Worm (Caenorhabditis elegans): ENCODE measurements around the gene trim-21.
A peak's percentile ranks its signal among the peaks of the same experiment; 100 is the strongest.

trim-21 gene

ce11 chrII:2330462-2330861, 17.8 kb upstream of the trim-21 start (continued):
- peak; percentile 16 for TF ChIP-seq lsl-1 (GFP tag; optimal IDR thresholded peaks at IDR 0.05)
- no peak for TF ChIP-seq lag-1 (GFP tag; IDR thresholded peaks at IDR 0.05)
- no peak for TF ChIP-seq snpc-3.4 (tag; optimal IDR thresholded peaks at IDR 0.05)
- TF ChIP-seq nfya-2 (GFP tag; IDR thresholded peaks at IDR 0.05): no peak
- no peak for TF ChIP-seq rec-8 (tag; optimal IDR thresholded peaks at IDR 0.05)
- TF ChIP-seq ceh-91 (GFP tag; IDR thresholded peaks at IDR 0.05): no peak
- no peak for TF ChIP-seq B0035.1 (tag; optimal IDR thresholded peaks at IDR 0.05)
- TF ChIP-seq tlf-1 (GFP tag; optimal IDR thresholded peaks at IDR 0.05): no peak
- no peak for TF ChIP-seq ztf-28 (GFP tag; IDR thresholded peaks at IDR 0.05)
- TF ChIP-seq F22D6.2 (tag; optimal IDR thresholded peaks at IDR 0.05): no peak
- TF ChIP-seq attf-3 (GFP tag; conservative IDR thresholded peaks at IDR 0.05): no peak
- TF ChIP-seq madf-6 (GFP tag; IDR thresholded peaks at IDR 0.05): peak; percentile 31; the same call in 1 of the 2 replicates
- no peak for TF ChIP-seq pha-4 (tag; optimal IDR thresholded peaks at IDR 0.05)
- TF ChIP-seq F39B2.1 (GFP tag; IDR thresholded peaks at IDR 0.05): no peak
- no peak for TF ChIP-seq nfya-1 (tag; optimal IDR thresholded peaks at IDR 0.05; ENCODE audit: borderline replicate concordance, insufficient read depth)
- TF ChIP-seq F37B4.10 (GFP tag; IDR thresholded peaks at IDR 0.05): no peak
- TF ChIP-seq madf-10 (tag; optimal IDR thresholded peaks at IDR 0.05): no peak
- TF ChIP-seq dox-1 (GFP tag; IDR thresholded peaks at IDR 0.05): peak; percentile 80
- no peak for TF ChIP-seq F10E7.11 (tag; optimal IDR thresholded peaks at IDR 0.05)
- 0 out of 2 replicates have a peak, but pooled peaks have one; percentile 35 for TF ChIP-seq D2030.7 (GFP tag; IDR thresholded peaks at IDR 0.05)
- peak; percentile 97 for TF ChIP-seq hsf-1 (GFP tag; IDR thresholded peaks at IDR 0.05)
- no peak for TF ChIP-seq unc-130 (GFP tag; optimal IDR thresholded peaks at IDR 0.05)
- no peak for TF ChIP-seq Y53G8AR.9 (GFP tag; conservative IDR thresholded peaks at IDR 0.05)
- no peak for TF ChIP-seq him-1 (tag; optimal IDR thresholded peaks at IDR 0.05)

- TF ChIP-seq zfh-2 (GFP tag; conservative IDR thresholded peaks at IDR 0.05): no peak
- no peak for TF ChIP-seq ceh-27 (GFP tag; optimal IDR thresholded peaks at IDR 0.05)
- no peak for TF ChIP-seq snpc-3.4 (tag; optimal IDR thresholded peaks at IDR 0.05)
These were observed 16.4 kb upstream of the trim-21 start, which contains the start of the genes ZK1240.8 and ZK1240.1 for ce11 chrII:2328963-2329442. ZK1240.8 (minus strand) TSS chrII:2329063. ZK1240.1 (plus strand) TSS chrII:2329392.

- no peak for TF ChIP-seq hrde-1 (tag; optimal IDR thresholded peaks at IDR 0.05; ENCODE audit: borderline replicate concordance)
- no peak for TF ChIP-seq tlf-1 (GFP tag; optimal IDR thresholded peaks at IDR 0.05)
- TF ChIP-seq madf-6 (GFP tag; IDR thresholded peaks at IDR 0.05): no peak
- no peak for TF ChIP-seq nhr-80 (tag; optimal IDR thresholded peaks at IDR 0.05)
- no peak for TF ChIP-seq nfya-2 (GFP tag; IDR thresholded peaks at IDR 0.05)
- no peak for TF ChIP-seq B0336.3 (GFP tag; IDR thresholded peaks at IDR 0.05)
- no peak for TF ChIP-seq nhr-120 (GFP tag; IDR thresholded peaks at IDR 0.05)
These were observed 12.3 kb upstream of the trim-21 start, which contains the start of gene ZK1240.11 for ce11 chrII:2324956-2325355. ZK1240.11 (plus strand) TSS chrII:2325256.

ce11 chrII:2322857-2323518, 10.3 kb upstream of the trim-21 start, which contains the start of the genes ZK1240.6 and ZK1240.2:
ZK1240.6 (minus strand) TSS chrII:2322907.
ZK1240.2 (plus strand) TSS chrII:2323376.
- TF ChIP-seq nhr-80 (tag; optimal IDR thresholded peaks at IDR 0.05): peak; percentile 85
- TF ChIP-seq C17E4.6 (GFP tag; IDR thresholded peaks at IDR 0.05): no peak
- peak; percentile 58 for TF ChIP-seq ets-4 (GFP tag; optimal IDR thresholded peaks at IDR 0.05)
